Worm (Caenorhabditis elegans): Measurements from ENCODE around the gene T21B6.3.

DNA sequence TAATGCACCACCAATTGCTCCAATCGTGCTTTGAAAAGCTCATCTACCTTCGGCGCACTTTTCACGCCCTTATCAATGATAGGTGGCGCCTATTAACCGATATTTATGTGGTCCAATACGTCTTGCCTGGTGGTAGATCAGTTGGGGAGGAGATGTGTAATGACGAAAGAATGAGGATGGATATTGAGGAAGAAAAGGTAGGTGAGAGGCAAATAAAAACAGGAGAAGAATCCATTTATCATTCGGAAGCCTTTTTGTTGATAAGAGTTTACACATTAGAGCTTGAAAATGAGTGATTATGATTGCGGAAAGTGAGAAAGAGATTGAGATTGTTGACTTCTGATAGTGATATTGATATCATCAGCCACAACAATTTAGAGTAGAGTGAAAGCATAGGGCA, 41.3 kb downstream of the T21B6.3 start:
- TF ChIP-seq hmbx-1 (tag; optimal IDR thresholded peaks at IDR 0.05) (no peak), hmg-4 (GFP tag; optimal IDR thresholded peaks at IDR 0.05) (no peak), ets-7 (tag; optimal IDR thresholded peaks at IDR 0.05) (no peak), flt-1 (GFP tag; IDR thresholded peaks at IDR 0.05) (no peak), B0310.2 (tag; optimal IDR thresholded peaks at IDR 0.05) (no peak), pes-1 (GFP tag; IDR thresholded peaks at IDR 0.05) (no peak), ama-1 (optimal IDR thresholded peaks at IDR 0.05) (no peak), sea-1 (GFP tag; conservative IDR thresholded peaks at IDR 0.05) (no peak), scrt-1 (GFP tag; IDR thresholded peaks at IDR 0.05) (no peak), ceh-13 (GFP tag; optimal IDR thresholded peaks at IDR 0.05) (no peak), hnd-1 (tag; optimal IDR thresholded peaks at IDR 0.05) (no peak), F13C5.2 (tag; optimal IDR thresholded peaks at IDR 0.05) (no peak), ceh-36 (tag; optimal IDR thresholded peaks at IDR 0.05) (no peak)

Measured in whole organism, early embryonic.